Fruit fly (Drosophila melanogaster) whole organism, embryonic: ENCODE data around the gene velo.

Experiments
- CG7928 ChIP-seq: fragments of 200-800 bp; sonication (Bioruptor generic); optimal IDR thresholded peaks from 2 replicates; lab custom pipeline; 2017; ENCODE audit warnings: missing biosample characterization, mild to moderate bottlenecking, missing genetic modification characterization
- Nf-YA ChIP-seq: fragments of 200-800 bp; sonication (Bioruptor generic); IDR thresholded peaks from 2 replicates; pipeline ENCODE4 v1.3.6; 2022; ENCODE audit warnings: missing biosample characterization, missing genetic modification characterization
- jing ChIP-seq: fragments of 200-800 bp; sonication (Bioruptor generic); optimal IDR thresholded peaks from 2 replicates; lab custom pipeline; 2018; ENCODE audit warnings: missing biosample characterization, mild to moderate bottlenecking, missing genetic modification characterization
- mam ChIP-seq: fragments of 200-800 bp; sonication (Bioruptor generic); optimal IDR thresholded peaks from 3 replicates; lab custom pipeline; 2016; ENCODE audit warnings: missing biosample characterization, missing genetic modification characterization

DNA sequence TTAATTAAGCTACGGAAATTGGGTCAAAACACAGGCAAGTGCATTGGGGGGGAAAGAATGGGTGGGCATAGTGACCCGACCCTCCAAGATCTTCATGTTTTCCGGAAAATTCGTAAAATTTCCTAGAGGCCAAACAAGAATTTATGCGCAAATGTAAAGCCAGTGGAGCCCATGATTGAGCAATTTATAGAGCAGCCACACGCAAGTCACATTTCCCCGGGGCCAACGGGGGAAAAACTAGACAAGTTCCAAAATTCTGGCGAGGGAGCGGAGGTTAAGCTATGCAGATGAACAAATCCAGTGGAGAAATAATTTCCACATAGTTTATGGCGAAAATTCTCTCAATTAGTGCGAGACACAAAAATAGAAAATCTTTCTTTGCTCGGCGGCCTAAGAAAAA, 55.2 kb downstream of the velo start:
- TF ChIP-seq Nf-YA (no peak), CG7928 (GFP tag; lab: Kevin White, UChicago) (no peak), jing (GFP tag; lab: Kevin White, UChicago) (no peak), mam (GFP tag; lab: Kevin White, UChicago) (no peak)
